Worm (Caenorhabditis elegans) whole organism, young adult: ENCODE data around the gene Y43F8B.23.

Experiments used
- C06A6.2 ChIP-seq: fragments of 200-800 bp; sonication (Bioruptor generic); conservative IDR thresholded peaks from 2 replicates; pipeline ENCODE4 v1.3.6; 2022; ENCODE audit warnings: missing genetic modification characterization, missing compliant biosample characterization
- F49E8.2 ChIP-seq: sonication (generic microtip); optimal IDR thresholded peaks from 3 replicates; lab custom pipeline; 2017; ENCODE audit warnings: missing genetic modification characterization, mild to moderate bottlenecking, missing compliant biosample characterization, antibody characterized with exemption, moderate library complexity; ENCODE audit not compliant: insufficient read depth
- dpl-1 ChIP-seq: fragments of 150-350 bp; optimal IDR thresholded peaks from 2 replicates; lab custom pipeline; 2014; ENCODE audit warnings: missing biosample characterization, missing genetic modification reagents, missing genetic modification characterization
- lin-54 ChIP-seq: fragments of 200-800 bp; sonication (Bioruptor generic); optimal IDR thresholded peaks from 2 replicates; lab custom pipeline; 2018; ENCODE audit warnings: mild to moderate bottlenecking, missing genetic modification characterization, missing compliant biosample characterization
- lsl-1 ChIP-seq: fragments of 200-800 bp; sonication (Bioruptor generic); optimal IDR thresholded peaks from 2 replicates; lab custom pipeline; 2018; ENCODE audit warnings: mild to moderate bottlenecking, missing genetic modification characterization, moderate library complexity, missing compliant biosample characterization
- mel-28 ChIP-seq: sonication (generic microtip); optimal IDR thresholded peaks from 2 replicates; lab custom pipeline; 2016; ENCODE audit warnings: borderline replicate concordance, mild to moderate bottlenecking, missing genetic modification characterization, missing compliant biosample characterization
- pha-4 ChIP-seq: fragments of 150-350 bp; sonication (generic microtip); optimal IDR thresholded peaks from 2 replicates; lab custom pipeline; 2014; ENCODE audit warnings: missing biosample characterization, missing genetic modification reagents, missing genetic modification characterization
- sea-2 ChIP-seq: fragments of 200-800 bp; sonication (Bioruptor generic); IDR thresholded peaks from 2 replicates; pipeline ENCODE4 v1.3.6; 2022; ENCODE audit warnings: missing genetic modification characterization, missing compliant biosample characterization
- ztf-22 ChIP-seq: fragments of 200-800 bp; sonication (Bioruptor generic); optimal IDR thresholded peaks from 2 replicates; lab custom pipeline; 2018; ENCODE audit warnings: mild to moderate bottlenecking, missing genetic modification characterization, moderate library complexity, missing compliant biosample characterization
- ztf-6 ChIP-seq: fragments of 200-800 bp; sonication (Bioruptor generic); IDR thresholded peaks from 2 replicates; pipeline ENCODE4 v1.3.6; 2022; ENCODE audit warnings: missing genetic modification reagents, missing genetic modification characterization, missing compliant biosample characterization

DNA sequence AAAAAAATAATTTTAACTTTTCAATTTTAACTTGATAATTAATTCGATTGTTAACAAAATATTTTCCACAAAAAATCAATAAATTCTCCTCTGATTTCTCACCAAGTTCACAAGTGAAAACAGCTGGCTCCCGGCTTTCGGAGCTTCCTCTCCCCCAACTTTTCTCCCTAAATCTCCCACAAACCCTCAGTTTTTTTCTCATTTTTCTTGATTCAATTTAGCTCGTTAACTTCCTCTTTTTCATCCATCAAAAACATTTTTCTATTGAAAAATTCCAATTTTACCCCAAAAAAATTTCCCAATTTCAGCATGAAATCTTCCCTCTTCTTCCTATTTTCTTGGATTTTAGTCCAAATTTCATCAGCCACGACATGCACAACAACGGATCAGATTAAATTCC, 2.9 kb upstream of the Y43F8B.23 start, which contains the start of gene Y43F8B.11:
- TF ChIP-seq F49E8.2 (tag; lab: Kevin White, UChicago): no peak
- TF ChIP-seq pha-4 (tag; lab: Kevin White, UChicago): no peak
- no peak for TF ChIP-seq dpl-1 (GFP tag; lab: Kevin White, UChicago)
- TF ChIP-seq lsl-1 (GFP tag; lab: Kevin White, UChicago): no peak
- no peak for TF ChIP-seq C06A6.2
- TF ChIP-seq ztf-6: no peak
- no peak for TF ChIP-seq lin-54 (GFP tag; lab: Kevin White, UChicago)
- no peak for TF ChIP-seq ztf-22
- no peak for TF ChIP-seq sea-2 (GFP tag; lab: Robert Waterston, UW)
- TF ChIP-seq mel-28 (tag; lab: Kevin White, UChicago): no peak
